Worm (Caenorhabditis elegans): ENCODE results near the gene C06H2.2.

ce11 chrV:11080345-11081102 lies 44.5 kb upstream of the C06H2.2 start, which contains the start of gene act-1:
- TF ChIP-seq hlh-6 (tag; optimal IDR thresholded peaks at IDR 0.05) (no peak), pha-4 (tag; optimal IDR thresholded peaks at IDR 0.05) (no peak), sdc-2 (tag; optimal IDR thresholded peaks at IDR 0.05) (peak; percentile 14), K09A11.1 (tag; optimal IDR thresholded peaks at IDR 0.05; ENCODE audit: insufficient read depth) (no peak), C08G9.2 (tag; optimal IDR thresholded peaks at IDR 0.05) (no peak), fkh-10 (GFP tag; optimal IDR thresholded peaks at IDR 0.05) (no peak), ceh-34 (tag; optimal IDR thresholded peaks at IDR 0.05) (peak; percentile 69), ama-1 (optimal IDR thresholded peaks at IDR 0.05) (no peak), pqm-1 (tag; optimal IDR thresholded peaks at IDR 0.05) (no peak)
